Worm (Caenorhabditis elegans) whole organism, midembryonic: ENCODE results near the gene pqn-22.

Experiments
- cog-1 ChIP-seq: sonication (generic microtip); optimal IDR thresholded peaks from 2 replicates; lab custom pipeline; 2016; ENCODE audit warnings: missing genetic modification characterization, missing compliant biosample characterization
- flt-1 ChIP-seq: fragments of 200-800 bp; sonication (Bioruptor generic); IDR thresholded peaks from 2 replicates; pipeline ENCODE4 v1.3.6; 2022; ENCODE audit warnings: missing genetic modification characterization, missing compliant biosample characterization
- klf-2 ChIP-seq: fragments of 200-800 bp; sonication (Bioruptor generic); conservative IDR thresholded peaks from 2 replicates; pipeline ENCODE4 v1.3.6; 2022; ENCODE audit warnings: missing genetic modification reagents, missing genetic modification characterization, missing compliant biosample characterization
- med-1 ChIP-seq: sonication (generic microtip); optimal IDR thresholded peaks from 2 replicates; lab custom pipeline; 2017; ENCODE audit warnings: missing genetic modification characterization, mild to moderate bottlenecking, missing compliant biosample characterization, antibody characterized with exemption, missing genetic modification reagents; ENCODE audit not compliant: insufficient read depth
- ref-1 ChIP-seq: fragments of 200-800 bp; sonication (Bioruptor generic); conservative IDR thresholded peaks from 2 replicates; pipeline ENCODE4 v1.3.6; 2022; ENCODE audit warnings: missing genetic modification reagents, missing genetic modification characterization, missing compliant biosample characterization
- tab-1 ChIP-seq: fragments of 200-800 bp; sonication (Bioruptor generic); IDR thresholded peaks from 2 replicates; pipeline ENCODE4 v1.3.6; 2022; ENCODE audit warnings: missing genetic modification characterization, missing compliant biosample characterization
- ztf-29 ChIP-seq: fragments of 200-800 bp; sonication (Bioruptor generic); IDR thresholded peaks from 2 replicates; pipeline ENCODE4 v1.3.6; 2022; ENCODE audit warnings: missing genetic modification reagents, missing genetic modification characterization, missing compliant biosample characterization

DNA sequence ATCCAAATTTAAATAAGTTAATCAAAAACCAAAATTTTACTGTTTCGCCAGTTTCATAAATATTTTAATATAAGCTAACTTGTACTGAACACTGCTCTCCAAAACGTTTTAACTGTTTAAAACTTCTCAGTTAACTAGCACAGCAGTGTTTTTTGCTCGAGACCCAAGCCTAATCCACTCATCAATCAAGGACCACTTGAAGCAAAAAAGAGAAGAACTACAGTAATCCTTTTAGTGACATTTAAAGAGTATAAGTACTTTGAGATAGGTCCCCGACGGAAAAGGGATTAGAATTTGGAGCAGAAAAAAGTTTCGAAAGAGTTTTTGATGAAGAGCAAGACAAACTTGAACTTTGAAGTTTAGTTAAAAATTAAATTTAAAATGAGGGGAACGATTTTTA, 31.2 kb upstream of the pqn-22 start:
- TF ChIP-seq ref-1 (GFP tag; lab: Robert Waterston, UW) (no peak), flt-1 (no peak), cog-1 (no peak), ztf-29 (GFP tag; lab: Robert Waterston, UW) (no peak), klf-2 (GFP tag; lab: Robert Waterston, UW) (no peak), tab-1 (GFP tag; lab: Robert Waterston, UW) (no peak), med-1 (GFP tag; lab: Kevin White, UChicago) (no peak)
